Worm (Caenorhabditis elegans) whole organism, L4 larva: Measurements from ENCODE around the gene snx-1.

ENCODE experiments used
- D1046.2 ChIP-seq: fragments of 200-800 bp; sonication (Bioruptor generic); IDR thresholded peaks from 2 replicates; pipeline ENCODE4 v1.3.6; 2022; ENCODE audit warnings: missing genetic modification characterization, missing compliant biosample characterization
- F26F4.8 ChIP-seq: fragments of 200-800 bp; sonication (Bioruptor generic); conservative IDR thresholded peaks from 2 replicates; pipeline ENCODE4 v1.3.6; 2022; ENCODE audit warnings: missing genetic modification characterization, missing compliant biosample characterization
- F37D6.2 ChIP-seq: sonication (generic microtip); optimal IDR thresholded peaks from 2 replicates; lab custom pipeline; 2016; ENCODE audit warnings: mild to moderate bottlenecking, missing genetic modification characterization, missing compliant biosample characterization
- R02D3.7 ChIP-seq: fragments of 150-350 bp; sonication (generic microtip); optimal IDR thresholded peaks from 3 replicates; lab custom pipeline; 2014; ENCODE audit warnings: missing biosample characterization, missing genetic modification characterization
- Y5F2A.4 ChIP-seq: fragments of 200-800 bp; sonication (Bioruptor generic); optimal IDR thresholded peaks from 2 replicates; lab custom pipeline; 2018; ENCODE audit warnings: mild to moderate bottlenecking, missing genetic modification characterization, missing compliant biosample characterization
- Y75B8A.6 ChIP-seq: fragments of 200-800 bp; sonication (Bioruptor generic); IDR thresholded peaks from 2 replicates; pipeline ENCODE4 v1.3.6; 2022; ENCODE audit warnings: missing genetic modification reagents, missing genetic modification characterization, missing compliant biosample characterization
- ZK337.2 ChIP-seq: fragments of 200-800 bp; sonication (Bioruptor generic); IDR thresholded peaks from 2 replicates; pipeline ENCODE4 v1.3.6; 2022; ENCODE audit warnings: missing genetic modification reagents, missing genetic modification characterization, missing compliant biosample characterization
- ceh-32 ChIP-seq: sonication (generic microtip); optimal IDR thresholded peaks from 2 replicates; lab custom pipeline; 2016; ENCODE audit warnings: mild to moderate bottlenecking, missing genetic modification characterization, missing compliant biosample characterization; ENCODE audit not compliant: poor library complexity
- ceh-82 ChIP-seq: sonication (generic microtip); optimal IDR thresholded peaks from 2 replicates; lab custom pipeline; 2017; ENCODE audit warnings: missing biosample characterization, missing genetic modification characterization
- ces-1 ChIP-seq: fragments of 150-350 bp; sonication (generic microtip); optimal IDR thresholded peaks from 4 replicates; lab custom pipeline; 2014; ENCODE audit warnings: missing biosample characterization, missing genetic modification reagents, missing genetic modification characterization
- ctbp-1 ChIP-seq: fragments of 200-800 bp; sonication (Bioruptor generic); IDR thresholded peaks from 2 replicates; pipeline ENCODE4 v1.3.6; 2022; ENCODE audit warnings: missing genetic modification reagents, missing genetic modification characterization, missing compliant biosample characterization
- daf-12 ChIP-seq: fragments of 150-350 bp; optimal IDR thresholded peaks from 2 replicates; lab custom pipeline; 2014; ENCODE audit warnings: missing biosample characterization, missing genetic modification reagents, missing genetic modification characterization
- daf-16 ChIP-seq, 3 experiments: sonication (generic microtip); optimal IDR thresholded peaks; 2 replicates each; lab custom pipeline; 2016 to 2017; ENCODE audit warnings: missing genetic modification characterization in 3 of 3, missing genetic modification reagents in 3 of 3, mild to moderate bottlenecking in 2 of 3, missing compliant biosample characterization in 2 of 3, missing biosample characterization in 1 of 3, moderate library complexity in 1 of 3
- daf-8 ChIP-seq: fragments of 200-800 bp; sonication (Bioruptor generic); IDR thresholded peaks from 2 replicates; pipeline ENCODE4 v1.3.6; 2022; ENCODE audit warnings: missing genetic modification characterization, missing compliant biosample characterization
- dmd-6 ChIP-seq: fragments of 200-800 bp; sonication (Bioruptor generic); IDR thresholded peaks from 2 replicates; pipeline ENCODE4 v1.3.6; 2022; ENCODE audit warnings: missing genetic modification reagents, missing genetic modification characterization, missing compliant biosample characterization
- dve-1 ChIP-seq: sonication (generic microtip); optimal IDR thresholded peaks from 2 replicates; lab custom pipeline; 2017; ENCODE audit warnings: antibody characterized with exemption, mild to moderate bottlenecking, missing genetic modification characterization, missing compliant biosample characterization; ENCODE audit not compliant: insufficient read depth
- egl-27 ChIP-seq: sonication (generic microtip); optimal IDR thresholded peaks from 3 replicates; lab custom pipeline; 2017; ENCODE audit warnings: missing biosample characterization, missing genetic modification reagents, missing genetic modification characterization
- egl-43 ChIP-seq: fragments of 200-800 bp; sonication (Bioruptor generic); IDR thresholded peaks from 2 replicates; pipeline ENCODE4 v1.3.6; 2022; ENCODE audit warnings: missing genetic modification reagents, missing genetic modification characterization, missing compliant biosample characterization
- gei-8 ChIP-seq: fragments of 200-800 bp; sonication (Bioruptor generic); optimal IDR thresholded peaks from 2 replicates; lab custom pipeline; 2018; ENCODE audit warnings: mild to moderate bottlenecking, missing genetic modification characterization, missing compliant biosample characterization
- hmg-1.1 ChIP-seq: fragments of 200-800 bp; sonication (Bioruptor generic); IDR thresholded peaks from 2 replicates; pipeline ENCODE4 v1.3.6; 2022; ENCODE audit warnings: missing genetic modification reagents, missing genetic modification characterization, missing compliant biosample characterization
- lim-7 ChIP-seq: fragments of 200-800 bp; sonication (Bioruptor generic); IDR thresholded peaks from 2 replicates; pipeline ENCODE4 v1.3.6; 2022; ENCODE audit warnings: missing genetic modification characterization, missing compliant biosample characterization
- lin-13 ChIP-seq: fragments of 150-350 bp; optimal IDR thresholded peaks from 2 replicates; lab custom pipeline; 2014; ENCODE audit warnings: missing biosample characterization, missing genetic modification reagents, missing genetic modification characterization
- lin-29 ChIP-seq: fragments of 200-800 bp; sonication (Bioruptor generic); IDR thresholded peaks from 2 replicates; pipeline ENCODE4 v1.3.6; 2022; ENCODE audit warnings: missing genetic modification reagents, missing genetic modification characterization, missing compliant biosample characterization
- madf-9 ChIP-seq: fragments of 200-800 bp; sonication (Bioruptor generic); conservative IDR thresholded peaks from 2 replicates; pipeline ENCODE4 v1.3.6; 2022; ENCODE audit warnings: missing genetic modification reagents, missing genetic modification characterization, missing compliant biosample characterization
- mep-1 ChIP-seq: fragments of 150-350 bp; sonication (generic microtip); optimal IDR thresholded peaks from 3 replicates; lab custom pipeline; 2014; ENCODE audit warnings: missing biosample characterization, missing genetic modification characterization
- nhr-11 ChIP-seq: fragments of 150-350 bp; optimal IDR thresholded peaks from 2 replicates; lab custom pipeline; 2014; ENCODE audit warnings: missing biosample characterization, missing genetic modification characterization
- nhr-28 ChIP-seq: fragments of 150-350 bp; optimal IDR thresholded peaks from 2 replicates; lab custom pipeline; 2014; ENCODE audit warnings: missing biosample characterization, missing genetic modification characterization
- nhr-42 ChIP-seq: fragments of 200-800 bp; sonication (Bioruptor generic); IDR thresholded peaks from 2 replicates; pipeline ENCODE4 v1.3.6; 2022; ENCODE audit warnings: missing genetic modification characterization, missing compliant biosample characterization
- nhr-6 ChIP-seq: fragments of 150-350 bp; optimal IDR thresholded peaks from 2 replicates; lab custom pipeline; 2014; ENCODE audit warnings: missing biosample characterization, missing genetic modification characterization
- php-3 ChIP-seq: fragments of 200-800 bp; sonication (Bioruptor generic); IDR thresholded peaks from 2 replicates; pipeline ENCODE4 v1.3.6; 2022; ENCODE audit warnings: missing genetic modification reagents, missing genetic modification characterization, missing compliant biosample characterization
- pqm-1 ChIP-seq: sonication (generic microtip); optimal IDR thresholded peaks from 2 replicates; lab custom pipeline; 2017; ENCODE audit warnings: missing biosample characterization, missing genetic modification characterization
- rbr-2 ChIP-seq: sonication (generic microtip); optimal IDR thresholded peaks from 2 replicates; lab custom pipeline; 2016; ENCODE audit warnings: missing genotype, missing genetic modification characterization, missing compliant biosample characterization
- skn-1 ChIP-seq: fragments of 150-350 bp; optimal IDR thresholded peaks from 2 replicates; lab custom pipeline; 2014; ENCODE audit warnings: missing biosample characterization, missing genetic modification characterization
- spr-1 ChIP-seq: sonication (generic microtip); optimal IDR thresholded peaks from 2 replicates; lab custom pipeline; 2016; ENCODE audit warnings: mild to moderate bottlenecking, missing genetic modification characterization, missing compliant biosample characterization
- tag-97 ChIP-seq: fragments of 200-800 bp; sonication (Bioruptor generic); IDR thresholded peaks from 2 replicates; pipeline ENCODE4 v1.3.6; 2022; ENCODE audit warnings: missing genetic modification characterization, missing compliant biosample characterization
- unc-39 ChIP-seq: sonication (generic microtip); optimal IDR thresholded peaks from 2 replicates; lab custom pipeline; 2017; ENCODE audit warnings: missing biosample characterization, missing genetic modification characterization
- unc-62 ChIP-seq, 3 experiments: fragments of 150-350 bp in 1 of 3; sonication (generic microtip); optimal IDR thresholded peaks in 2 of 3; peaks in 1 of 3; 1 replicate in 1 of 3; 2 replicates in 2 of 3; lab custom pipeline; 2014 to 2017; ENCODE audit warnings: missing biosample characterization in 3 of 3, missing genetic modification characterization in 3 of 3, missing genetic modification reagents in 3 of 3, missing genotype in 1 of 3
- vab-7 ChIP-seq: fragments of 200-800 bp; sonication (Bioruptor generic); IDR thresholded peaks from 2 replicates; pipeline ENCODE4 v1.3.6; 2022; ENCODE audit warnings: missing genetic modification reagents, missing genetic modification characterization, missing compliant biosample characterization
- ztf-7 ChIP-seq: fragments of 150-350 bp; optimal IDR thresholded peaks from 2 replicates; lab custom pipeline; 2014; ENCODE audit warnings: missing biosample characterization, missing genetic modification characterization

The snx-1 gene

ce11 chrX:1148438-1148837 lies 19.7 kb downstream of the snx-1 start, which contains the start of the genes R193.2 and R193.6:
TSS of gene R193.2 (minus strand) at chrX:1148585.
TSS of gene R193.6 (plus strand) at chrX:1148787.
- no peak for TF ChIP-seq lim-7 (GFP tag; lab: Robert Waterston, UW)
- TF ChIP-seq ztf-7 (tag; lab: Kevin White, UChicago): peak; percentile 97
- TF ChIP-seq R02D3.7 (tag; lab: Kevin White, UChicago): no peak
- no peak for TF ChIP-seq daf-8
- TF ChIP-seq daf-12: no peak
- no peak for TF ChIP-seq Y5F2A.4 (GFP tag; lab: Kevin White, UChicago)
- TF ChIP-seq daf-16 (GFP tag; optimal IDR thresholded peaks at IDR 0.05; lab: Kevin White, UChicago): no peak
- TF ChIP-seq daf-16 (tag; optimal IDR thresholded peaks at IDR 0.05; lab: Kevin White, UChicago): peak; percentile 68
- no peak for TF ChIP-seq nhr-11 (tag; lab: Kevin White, UChicago)
- TF ChIP-seq php-3 (GFP tag; lab: Robert Waterston, UW): peak; percentile 43; the same call in 1 of the 2 replicates
- TF ChIP-seq rbr-2 (tag; lab: Kevin White, UChicago): no peak
- peak; percentile 79 for TF ChIP-seq nhr-28
- peak; percentile 85 for TF ChIP-seq pqm-1 (tag; lab: Kevin White, UChicago)
- TF ChIP-seq dmd-6 (GFP tag; lab: Robert Waterston, UW): peak; percentile 63; the same call in 1 of the 2 replicates
- TF ChIP-seq mep-1 (tag; lab: Kevin White, UChicago): peak; percentile 44
- TF ChIP-seq dve-1 (tag; lab: Kevin White, UChicago): peak; percentile 68
- no peak for TF ChIP-seq nhr-42 (GFP tag; lab: Robert Waterston, UW)
- TF ChIP-seq ceh-82 (tag; lab: Kevin White, UChicago): no peak
- TF ChIP-seq egl-27 (tag; lab: Kevin White, UChicago): no peak
- no peak for TF ChIP-seq F26F4.8 (GFP tag; lab: Robert Waterston, UW)

ce11 chrX:1154648-1155047 lies 25.9 kb downstream of the snx-1 start, which contains the start of gene R193.1:
TSS of gene R193.1 (plus strand) at chrX:1154948.
- TF ChIP-seq madf-9 (GFP tag; lab: Robert Waterston, UW) (no peak), lin-13 (GFP tag; lab: Kevin White, UChicago) (no peak), ces-1 (GFP tag; lab: Kevin White, UChicago) (no peak), mep-1 (tag; lab: Kevin White, UChicago) (no peak), php-3 (GFP tag; lab: Robert Waterston, UW) (no peak), D1046.2 (GFP tag; lab: Robert Waterston, UW) (no peak), daf-8 (no peak), ceh-32 (no peak), ctbp-1 (GFP tag; lab: Robert Waterston, UW) (no peak), ztf-7 (tag; lab: Kevin White, UChicago) (no peak), tag-97 (no peak), unc-39 (tag; lab: Kevin White, UChicago) (no peak), ZK337.2 (GFP tag; lab: Robert Waterston, UW) (no peak), nhr-11 (tag; lab: Kevin White, UChicago) (no peak), egl-43 (GFP tag; lab: Robert Waterston, UW) (no peak), spr-1 (tag; lab: Kevin White, UChicago) (no peak), ceh-82 (tag; lab: Kevin White, UChicago) (no peak), skn-1 (no peak)
- TF ChIP-seq, all 104 proteins: peak for 0

- no peak for TF ChIP-seq gei-8
- TF ChIP-seq unc-62 (GFP tag; optimal IDR thresholded peaks at IDR 0.05 in 1 of 2; lab: Kevin White, UChicago): peak in 1 of 2 experiments; percentile 93
- TF ChIP-seq unc-62 (tag; optimal IDR thresholded peaks at IDR 0.05; lab: Kevin White, UChicago): no peak
Measured at ce11 chrX:1162019-1162418, 33.2 kb downstream of the snx-1 start, which contains the start of gene tmc-1. TSS of gene tmc-1 (plus strand) at chrX:1162207.

ce11 chrX:1167234-1167633 lies 38.4 kb downstream of the snx-1 start:
- TF ChIP-seq hmg-1.1 (no peak), Y75B8A.6 (GFP tag; lab: Robert Waterston, UW) (no peak), vab-7 (GFP tag; lab: Robert Waterston, UW) (no peak), ces-1 (GFP tag; lab: Kevin White, UChicago) (no peak), F37D6.2 (tag; lab: Kevin White, UChicago) (no peak), lin-29 (GFP tag; lab: Robert Waterston, UW) (no peak), nhr-6 (tag; lab: Kevin White, UChicago) (no peak)
- TF ChIP-seq, all 104 proteins: peak for 0
